Fruit fly (Drosophila melanogaster): ENCODE data around the gene PH4alphaNE1.

PH4alphaNE1 gene

dm6 chr3R:30450224-30450623 is 49.9 kb downstream of the PH4alphaNE1 start (continued):
- no peak for TF ChIP-seq fru (optimal IDR thresholded peaks at IDR 0.05)
- TF ChIP-seq ems (GFP tag; optimal IDR thresholded peaks at IDR 0.05), result peak; percentile 75
- TF ChIP-seq Ravus (GFP tag; IDR thresholded peaks at IDR 0.05), result peak; percentile 26; the same call in 1 of the 2 replicates
- TF ChIP-seq CG30403 (GFP tag; optimal IDR thresholded peaks at IDR 0.05), result no peak
- peak; percentile 80 for TF ChIP-seq CG3838 (GFP tag; optimal IDR thresholded peaks at IDR 0.05)
- TF ChIP-seq CG17359 (tag; optimal IDR thresholded peaks at IDR 0.05), result peak; percentile 79
- no peak; the same call in 1 of the 2 replicates for TF ChIP-seq Xrp1 (GFP tag; IDR thresholded peaks at IDR 0.05)
- peak; percentile 25; the same call in 1 of the 2 replicates for TF ChIP-seq CG7372 (GFP tag; IDR thresholded peaks at IDR 0.05)
- no peak for TF ChIP-seq CG5953 (GFP tag; IDR thresholded peaks at IDR 0.05)
- peak; percentile 73 for TF ChIP-seq mirr (GFP tag; optimal IDR thresholded peaks at IDR 0.05)
- TF ChIP-seq Chrac-16 (GFP tag; optimal IDR thresholded peaks at IDR 0.05), result no peak
- no peak for TF ChIP-seq lov (optimal IDR thresholded peaks at IDR 0.05)
- TF ChIP-seq lov (GFP tag; IDR thresholded peaks at IDR 0.05), result peak; percentile 90
- TF ChIP-seq otp (GFP tag; IDR thresholded peaks at IDR 0.05), result 0 out of 3 replicates have a peak, but pooled peaks have one; percentile 26
- peak; percentile 28 for TF ChIP-seq kay (GFP tag; optimal IDR thresholded peaks at IDR 0.05)
- TF ChIP-seq slp2 (GFP tag; optimal IDR thresholded peaks at IDR 0.05), result no peak
- peak; percentile 82 for TF ChIP-seq CG11696 (GFP tag; IDR thresholded peaks at IDR 0.05)
- no peak for TF ChIP-seq CG2889 (GFP tag; IDR thresholded peaks at IDR 0.05)
- TF ChIP-seq exex (tag; optimal IDR thresholded peaks at IDR 0.05), result peak; percentile 57
- peak; percentile 88 for TF ChIP-seq CG12071 (GFP tag; optimal IDR thresholded peaks at IDR 0.05)
- TF ChIP-seq cad (GFP tag; optimal IDR thresholded peaks at IDR 0.05), result no peak
- no peak for TF ChIP-seq CG42726 (GFP tag; IDR thresholded peaks at IDR 0.05; ENCODE audit: partially characterized antibody)
- no peak for TF ChIP-seq CG14050 (GFP tag; IDR thresholded peaks at IDR 0.05)
- peak; percentile 98 for TF ChIP-seq Med (GFP tag)
- TF ChIP-seq CG6254 (GFP tag; optimal IDR thresholded peaks at IDR 0.05), result peak; percentile 82
- TF ChIP-seq Fer2 (tag; optimal IDR thresholded peaks at IDR 0.05), result peak; percentile 17
- TF ChIP-seq CG9817 (tag; optimal IDR thresholded peaks at IDR 0.05), result peak; percentile 41
- TF ChIP-seq hbn (GFP tag; IDR thresholded peaks at IDR 0.05; ENCODE audit: partially characterized antibody), result peak; percentile 41; the same call in 1 of the 2 replicates
- TF ChIP-seq CG32767 (GFP tag; IDR thresholded peaks at IDR 0.05), result peak; percentile 77
- TF ChIP-seq lab (GFP tag; optimal IDR thresholded peaks at IDR 0.05), result peak; percentile 93
- no peak for TF ChIP-seq Abd-B (GFP tag; optimal IDR thresholded peaks at IDR 0.05)
- TF ChIP-seq wor (GFP tag; IDR thresholded peaks at IDR 0.05), result peak; percentile 31; the same call in 1 of the 2 replicates
- TF ChIP-seq CG18599 (GFP tag; optimal IDR thresholded peaks at IDR 0.05), result peak; percentile 83
- TF ChIP-seq Ssrp (tag; optimal IDR thresholded peaks at IDR 0.05), result no peak
- peak; percentile 64 for TF ChIP-seq ftz-f1 (GFP tag; optimal IDR thresholded peaks at IDR 0.05)
- TF ChIP-seq h (optimal IDR thresholded peaks at IDR 0.05), result no peak
- TF ChIP-seq Gsc (GFP tag; IDR thresholded peaks at IDR 0.05), result no peak
- no peak for TF ChIP-seq fd102C (GFP tag; optimal IDR thresholded peaks at IDR 0.05)
- peak; percentile 59 for TF ChIP-seq CG1603 (tag; optimal IDR thresholded peaks at IDR 0.05)
- TF ChIP-seq unc-4 (GFP tag; IDR thresholded peaks at IDR 0.05; ENCODE audit: partially characterized antibody), result 0 out of 2 replicates have a peak, but pooled peaks have one; percentile 12
- peak; percentile 79; the same call in 1 of the 2 replicates for TF ChIP-seq NFAT (GFP tag; IDR thresholded peaks at IDR 0.05)
- peak; percentile 38 for TF ChIP-seq pum (GFP tag; optimal IDR thresholded peaks at IDR 0.05)
- TF ChIP-seq CG13287 (GFP tag; IDR thresholded peaks at IDR 0.05; ENCODE audit: partially characterized antibody), result peak; percentile 31
- no peak for TF ChIP-seq Opbp (GFP tag; IDR thresholded peaks at IDR 0.05; ENCODE audit: partially characterized antibody)
- TF ChIP-seq CG6813 (GFP tag; optimal IDR thresholded peaks at IDR 0.05), result peak; percentile 89
- no peak for TF ChIP-seq CG2199 (GFP tag; IDR thresholded peaks at IDR 0.05)
- TF ChIP-seq CG4404 (GFP tag; IDR thresholded peaks at IDR 0.05), result no peak
- TF ChIP-seq mam (GFP tag; optimal IDR thresholded peaks at IDR 0.05), result peak; percentile 75
- no peak for TF ChIP-seq Doc2 (GFP tag; IDR thresholded peaks at IDR 0.05)
- TF ChIP-seq CG14014 (GFP tag; IDR thresholded peaks at IDR 0.05), result no peak; the same call in 1 of the 2 replicates
- TF ChIP-seq CG13775 (GFP tag; optimal IDR thresholded peaks at IDR 0.05), result peak; percentile 59
